Fruit fly (Drosophila melanogaster) whole organism, prepupa: ENCODE measurements around the gene Rok.
A peak's percentile ranks its signal among the peaks of the same experiment; 100 is the strongest.

ENCODE experiments used
- Blimp-1 ChIP-seq: fragments of 200-800 bp; sonication (Bioruptor generic); optimal IDR thresholded peaks from 3 replicates; lab custom pipeline; 2017; ENCODE audit warnings: missing biosample characterization, missing genetic modification characterization, mild to moderate bottlenecking, moderate library complexity, missing genetic modification reagents
- CG10631 ChIP-seq: fragments of 200-800 bp; sonication (Bioruptor generic); optimal IDR thresholded peaks from 2 replicates; lab custom pipeline; 2016; ENCODE audit warnings: missing biosample characterization, missing genetic modification characterization
- CG11762 ChIP-seq: fragments of 200-800 bp; sonication (Bioruptor generic); optimal IDR thresholded peaks from 3 replicates; lab custom pipeline; 2016; ENCODE audit warnings: missing biosample characterization, missing genetic modification characterization; ENCODE audit not compliant: insufficient read depth
- CG11902 ChIP-seq: fragments of 200-800 bp; sonication (Bioruptor generic); optimal IDR thresholded peaks from 3 replicates; lab custom pipeline; 2016; ENCODE audit warnings: missing biosample characterization, missing genetic modification characterization
- CG15336 ChIP-seq: fragments of 200-800 bp; sonication (Bioruptor generic); IDR thresholded peaks from 2 replicates; pipeline ENCODE4 v1.3.6; 2022; ENCODE audit warnings: missing biosample characterization, missing genetic modification characterization
- CG1621 ChIP-seq: fragments of 200-800 bp; sonication (Bioruptor generic); optimal IDR thresholded peaks from 3 replicates; lab custom pipeline; 2018; ENCODE audit warnings: missing biosample characterization, mild to moderate bottlenecking, missing genetic modification characterization
- CG31627 ChIP-seq: fragments of 200-800 bp; sonication (Bioruptor generic); optimal IDR thresholded peaks from 3 replicates; lab custom pipeline; 2016; ENCODE audit warnings: missing biosample characterization, missing genetic modification characterization
- CG32006 ChIP-seq: fragments of 200-800 bp; sonication (Bioruptor generic); optimal IDR thresholded peaks from 3 replicates; lab custom pipeline; 2017; ENCODE audit warnings: missing biosample characterization, mild to moderate bottlenecking, missing genetic modification characterization
- CG34406 ChIP-seq: fragments of 200-800 bp; sonication (Bioruptor generic); optimal IDR thresholded peaks from 3 replicates; lab custom pipeline; 2016; ENCODE audit warnings: missing biosample characterization, missing genetic modification characterization
- CG4318 ChIP-seq: fragments of 200-800 bp; sonication (Bioruptor generic); optimal IDR thresholded peaks from 3 replicates; lab custom pipeline; 2017; ENCODE audit warnings: missing biosample characterization, mild to moderate bottlenecking, missing genetic modification characterization
- CG6276 ChIP-seq: fragments of 200-800 bp; sonication (Bioruptor generic); optimal IDR thresholded peaks from 2 replicates; lab custom pipeline; 2017; ENCODE audit warnings: missing biosample characterization, mild to moderate bottlenecking, missing genetic modification characterization
- CG6854 ChIP-seq: fragments of 200-800 bp; sonication (Bioruptor generic); optimal IDR thresholded peaks from 2 replicates; lab custom pipeline; 2017; ENCODE audit warnings: missing biosample characterization, mild to moderate bottlenecking, missing genetic modification characterization
- CG7368 ChIP-seq: fragments of 200-800 bp; sonication (Bioruptor generic); optimal IDR thresholded peaks from 3 replicates; lab custom pipeline; 2016; ENCODE audit warnings: missing biosample characterization, missing genetic modification characterization
- CG8119 ChIP-seq: fragments of 200-800 bp; sonication (Bioruptor generic); IDR thresholded peaks from 3 replicates; pipeline ENCODE4 v1.3.6; 2022; ENCODE audit warnings: missing biosample characterization, missing genetic modification characterization
- CG8319 ChIP-seq: fragments of 200-800 bp; sonication (Bioruptor generic); optimal IDR thresholded peaks from 3 replicates; lab custom pipeline; 2016; ENCODE audit warnings: missing biosample characterization, missing genetic modification characterization
- CG8632 ChIP-seq: fragments of 200-800 bp; sonication (Bioruptor generic); optimal IDR thresholded peaks from 3 replicates; lab custom pipeline; 2016; ENCODE audit warnings: missing biosample characterization, missing genetic modification characterization
- Eip78C ChIP-seq: fragments of 200-800 bp; sonication (Bioruptor generic); peaks from one replicate; lab custom pipeline; 2016; ENCODE audit warnings: missing biosample characterization, missing genetic modification characterization
- Eip93F ChIP-seq: fragments of 200-800 bp; sonication (Bioruptor generic); optimal IDR thresholded peaks from 2 replicates; lab custom pipeline; 2016; ENCODE audit warnings: missing biosample characterization, mild to moderate bottlenecking, missing genetic modification characterization
- Ets21C ChIP-seq: fragments of 200-800 bp; sonication (Bioruptor generic); optimal IDR thresholded peaks from 3 replicates; lab custom pipeline; 2016; ENCODE audit warnings: missing biosample characterization, missing genetic modification characterization
- Gug ChIP-seq: fragments of 200-800 bp; sonication (Bioruptor generic); IDR thresholded peaks from 2 replicates; pipeline ENCODE4 v1.3.6; 2022; ENCODE audit warnings: missing biosample characterization, missing genetic modification characterization
- Hr38 ChIP-seq: sonication (Bioruptor generic); optimal IDR thresholded peaks from 2 replicates; lab custom pipeline; 2016; ENCODE audit warnings: missing biosample characterization, missing genetic modification characterization
- Hr4 ChIP-seq: fragments of 200-800 bp; sonication (Bioruptor generic); optimal IDR thresholded peaks from 3 replicates; lab custom pipeline; 2016; ENCODE audit warnings: missing biosample characterization, missing genetic modification characterization
- Lpt ChIP-seq: fragments of 200-800 bp; sonication (Bioruptor generic); optimal IDR thresholded peaks from 3 replicates; lab custom pipeline; 2016; ENCODE audit warnings: missing biosample characterization, missing genetic modification characterization
- Met ChIP-seq: fragments of 200-800 bp; sonication (Bioruptor generic); optimal IDR thresholded peaks from 3 replicates; lab custom pipeline; 2016; ENCODE audit warnings: missing biosample characterization, missing genetic modification characterization
- Smox ChIP-seq: fragments of 200-800 bp; sonication (Bioruptor generic); optimal IDR thresholded peaks from 3 replicates; lab custom pipeline; 2016; ENCODE audit warnings: missing biosample characterization, missing genetic modification characterization
- Sox14 ChIP-seq: fragments of 200-800 bp; sonication (Bioruptor generic); optimal IDR thresholded peaks from 3 replicates; lab custom pipeline; 2016; ENCODE audit warnings: missing biosample characterization, missing genetic modification characterization
- Sox15 ChIP-seq: fragments of 200-800 bp; sonication (Bioruptor generic); optimal IDR thresholded peaks from 3 replicates; lab custom pipeline; 2016; ENCODE audit warnings: missing biosample characterization, missing genetic modification characterization
- achi ChIP-seq: fragments of 200-800 bp; sonication (Bioruptor generic); optimal IDR thresholded peaks from 3 replicates; lab custom pipeline; 2016; ENCODE audit warnings: missing biosample characterization, missing genetic modification characterization
- acj6 ChIP-seq: fragments of 200-800 bp; sonication (Bioruptor generic); optimal IDR thresholded peaks from 3 replicates; lab custom pipeline; 2016; ENCODE audit warnings: missing biosample characterization, missing genetic modification characterization
- dac ChIP-seq: fragments of 200-800 bp; sonication (Bioruptor generic); optimal IDR thresholded peaks from 2 replicates; lab custom pipeline; 2017; ENCODE audit warnings: missing biosample characterization, mild to moderate bottlenecking, missing genetic modification characterization
- dsx ChIP-seq: fragments of 200-800 bp; optimal IDR thresholded peaks from 3 replicates; lab custom pipeline; 2019; ENCODE audit warnings: missing biosample characterization, mild to moderate bottlenecking, missing genetic modification characterization, moderate library complexity; ENCODE audit not compliant: poor library complexity, severe bottlenecking
- eg ChIP-seq: fragments of 200-800 bp; sonication (Bioruptor generic); IDR thresholded peaks from 3 replicates; pipeline ENCODE4 v1.3.6; 2022; ENCODE audit warnings: missing biosample characterization, missing genetic modification characterization
- esn ChIP-seq: fragments of 200-800 bp; sonication (Bioruptor generic); optimal IDR thresholded peaks from 2 replicates; lab custom pipeline; 2016; ENCODE audit warnings: missing biosample characterization, mild to moderate bottlenecking, missing genetic modification characterization, moderate library complexity
- fd85E ChIP-seq: fragments of 200-800 bp; sonication (Bioruptor generic); optimal IDR thresholded peaks from 3 replicates; lab custom pipeline; 2016; ENCODE audit warnings: missing biosample characterization, missing genetic modification characterization
- lz ChIP-seq: fragments of 200-800 bp; sonication (Bioruptor generic); optimal IDR thresholded peaks from 3 replicates; lab custom pipeline; 2016; ENCODE audit warnings: missing biosample characterization, missing genetic modification characterization
- net ChIP-seq: fragments of 200-800 bp; sonication (Bioruptor generic); optimal IDR thresholded peaks from 3 replicates; lab custom pipeline; 2016; ENCODE audit warnings: missing biosample characterization, missing genetic modification characterization
- pdm3 ChIP-seq: fragments of 200-800 bp; sonication (Bioruptor generic); optimal IDR thresholded peaks from 3 replicates; lab custom pipeline; 2016; ENCODE audit warnings: missing biosample characterization, missing genetic modification characterization
- salr ChIP-seq, 2 experiments: fragments of 200-800 bp; sonication (Bioruptor generic); optimal IDR thresholded peaks; 3 replicates each; lab custom pipeline; 2016 to 2018; ENCODE audit warnings: missing biosample characterization in 2 of 2, missing genetic modification characterization in 2 of 2, mild to moderate bottlenecking in 1 of 2
- spab ChIP-seq: fragments of 200-800 bp; sonication (Bioruptor generic); optimal IDR thresholded peaks from 2 replicates; lab custom pipeline; 2017; ENCODE audit warnings: missing biosample characterization, mild to moderate bottlenecking, missing genetic modification characterization, missing genetic modification reagents
- ss ChIP-seq, 2 experiments: fragments of 200-800 bp; sonication (Bioruptor generic); optimal IDR thresholded peaks; 2 replicates in 1 of 2; 3 replicates in 1 of 2; lab custom pipeline; 2017 to 2018; ENCODE audit warnings: mild to moderate bottlenecking in 2 of 2, missing biosample characterization in 2 of 2, missing genetic modification characterization in 2 of 2, moderate library complexity in 1 of 2
- svp ChIP-seq: fragments of 200-800 bp; sonication (Bioruptor generic); peaks from one replicate; lab custom pipeline; 2016; ENCODE audit warnings: missing biosample characterization, missing genetic modification characterization
- vri ChIP-seq: fragments of 200-800 bp; sonication (Bioruptor generic); optimal IDR thresholded peaks from 3 replicates; lab custom pipeline; 2016; ENCODE audit warnings: missing biosample characterization, mild to moderate bottlenecking, missing genetic modification characterization

The Rok gene

dm6 chrX:16585569-16585968 is 51.6 kb downstream of the Rok start (continued):
- peak; percentile 42 for TF ChIP-seq Hr4 (GFP tag; lab: Kevin White, UChicago)
- TF ChIP-seq Sox14 (GFP tag; lab: Kevin White, UChicago), result no peak
- TF ChIP-seq Blimp-1 (GFP tag; lab: Kevin White, UChicago), result no peak
- TF ChIP-seq Hr38, result no peak
- TF ChIP-seq CG11762 (GFP tag; lab: Kevin White, UChicago), result no peak
- TF ChIP-seq CG32006 (GFP tag; lab: Kevin White, UChicago), result peak; percentile 54
- TF ChIP-seq Smox, result peak; percentile 6
- TF ChIP-seq svp (GFP tag; lab: Kevin White, UChicago), result no peak
- TF ChIP-seq Gug, result no peak
- TF ChIP-seq salr (GFP tag; optimal IDR thresholded peaks at IDR 0.05; lab: Kevin White, UChicago), result no peak
- TF ChIP-seq esn (GFP tag; lab: Kevin White, UChicago), result peak; percentile 30
- no peak for TF ChIP-seq CG1621
- no peak for TF ChIP-seq ss (GFP tag; optimal IDR thresholded peaks at IDR 0.05; lab: Kevin White, UChicago)
- peak; percentile 17 for TF ChIP-seq lz
- TF ChIP-seq pdm3 (GFP tag; lab: Kevin White, UChicago), result peak; percentile 39
- no peak for TF ChIP-seq CG7368 (GFP tag; lab: Kevin White, UChicago)
- TF ChIP-seq CG8632 (GFP tag; lab: Kevin White, UChicago), result peak; percentile 20
- TF ChIP-seq spab (GFP tag; lab: Kevin White, UChicago), result no peak
- TF ChIP-seq CG8319 (GFP tag; lab: Kevin White, UChicago), result no peak
- TF ChIP-seq dac, result no peak
- no peak for TF ChIP-seq CG31627 (GFP tag; lab: Kevin White, UChicago)
- peak; percentile 18 for TF ChIP-seq acj6 (GFP tag; lab: Kevin White, UChicago)
- TF ChIP-seq Met (GFP tag; lab: Kevin White, UChicago), result peak; percentile 42
- TF ChIP-seq CG34406 (GFP tag; lab: Kevin White, UChicago), result no peak
- TF ChIP-seq Eip78C (GFP tag; lab: Kevin White, UChicago), result peak; percentile 67
- TF ChIP-seq CG11902 (GFP tag; lab: Kevin White, UChicago), result no peak
- TF ChIP-seq vri, result no peak
- TF ChIP-seq Ets21C (GFP tag; lab: Kevin White, UChicago), result no peak
- no peak for TF ChIP-seq Lpt (GFP tag; lab: Kevin White, UChicago)
- TF ChIP-seq CG6854 (GFP tag; lab: Kevin White, UChicago), result no peak
- no peak for TF ChIP-seq net (GFP tag; lab: Kevin White, UChicago)

dm6 chrX:16583730-16584129 is 53.5 kb downstream of the Rok start:
- TF ChIP-seq acj6 (GFP tag; lab: Kevin White, UChicago) (no peak), CG10631 (GFP tag; lab: Kevin White, UChicago) (no peak), Lpt (GFP tag; lab: Kevin White, UChicago) (no peak), fd85E (GFP tag; lab: Kevin White, UChicago) (no peak), Ets21C (GFP tag; lab: Kevin White, UChicago) (no peak), CG15336 (GFP tag; lab: Robert Waterston, UW) (peak; percentile 54; the same call in 1 of the 2 replicates), Eip78C (GFP tag; lab: Kevin White, UChicago) (peak; percentile 13), dsx (no peak), Met (GFP tag; lab: Kevin White, UChicago) (no peak), vri (no peak), achi (GFP tag; lab: Kevin White, UChicago) (no peak), CG8119 (GFP tag; lab: Robert Waterston, UW) (peak; percentile 63; the same call in 2 of the 3 replicates), CG7368 (GFP tag; lab: Kevin White, UChicago) (no peak), eg (peak; percentile 50; the same call in 1 of the 3 replicates), CG6276 (GFP tag; lab: Kevin White, UChicago) (peak; percentile 46), Smox (no peak), Sox15 (GFP tag; lab: Kevin White, UChicago) (no peak), Eip93F (no peak), CG34406 (GFP tag; lab: Kevin White, UChicago) (no peak), CG4318 (GFP tag; lab: Kevin White, UChicago) (no peak), svp (GFP tag; lab: Kevin White, UChicago) (no peak), esn (GFP tag; lab: Kevin White, UChicago) (no peak)
